Fruit fly (Drosophila melanogaster) whole organism, embryonic: Measurements from ENCODE around the gene CG5521.
A peak's percentile ranks its signal among the peaks of the same experiment; 100 is the strongest.

Source experiments
- Adf1 ChIP-seq: fragments of 200-800 bp; sonication (Bioruptor generic); IDR thresholded peaks from 2 replicates; pipeline ENCODE4 v1.3.6; 2022; ENCODE audit warnings: missing biosample characterization, missing genetic modification characterization
- Blimp-1 ChIP-seq: fragments of 200-800 bp; sonication (Bioruptor generic); optimal IDR thresholded peaks from 3 replicates; lab custom pipeline; 2018; ENCODE audit warnings: missing biosample characterization, missing genetic modification characterization, mild to moderate bottlenecking, moderate library complexity, missing genetic modification reagents
- BtbVII ChIP-seq: fragments of 200-800 bp; sonication (Bioruptor generic); optimal IDR thresholded peaks from 3 replicates; lab custom pipeline; 2017; ENCODE audit warnings: missing biosample characterization, mild to moderate bottlenecking, missing genetic modification characterization
- CG10366 ChIP-seq: fragments of 200-800 bp; sonication (Bioruptor generic); IDR thresholded peaks from 2 replicates; pipeline ENCODE4 v1.3.6; 2022; ENCODE audit warnings: missing biosample characterization, missing genetic modification characterization
- CG10979 ChIP-seq: fragments of 200-800 bp; sonication (Bioruptor generic); optimal IDR thresholded peaks from 2 replicates; lab custom pipeline; 2018; ENCODE audit warnings: missing biosample characterization, mild to moderate bottlenecking, missing genetic modification characterization, moderate library complexity
- CG11247 ChIP-seq: fragments of 200-800 bp; sonication (Bioruptor generic); IDR thresholded peaks from 2 replicates; pipeline ENCODE4 v1.3.6; 2022; ENCODE audit warnings: missing biosample characterization, missing genetic modification characterization
- CG12155 ChIP-seq: fragments of 200-800 bp; sonication (Bioruptor generic); optimal IDR thresholded peaks from 3 replicates; lab custom pipeline; 2016; ENCODE audit warnings: missing biosample characterization, missing genetic modification characterization
- CG12391 ChIP-seq: fragments of 200-800 bp; sonication (Bioruptor generic); optimal IDR thresholded peaks from 3 replicates; lab custom pipeline; 2018; ENCODE audit warnings: missing biosample characterization, mild to moderate bottlenecking, missing genetic modification characterization, moderate library complexity
- CG13296 ChIP-seq: fragments of 200-800 bp; sonication (Bioruptor generic); optimal IDR thresholded peaks from 3 replicates; lab custom pipeline; 2018; ENCODE audit warnings: missing biosample characterization, mild to moderate bottlenecking, missing genetic modification characterization
- CG13424 ChIP-seq: fragments of 200-800 bp; sonication (Bioruptor generic); optimal IDR thresholded peaks from 2 replicates; lab custom pipeline; 2019; ENCODE audit warnings: missing biosample characterization, mild to moderate bottlenecking, missing genetic modification characterization, moderate library complexity
- CG17328 ChIP-seq: fragments of 200-800 bp; sonication (Bioruptor generic); IDR thresholded peaks from 2 replicates; pipeline ENCODE4 v1.3.6; 2022; ENCODE audit warnings: missing biosample characterization, missing genetic modification characterization
- CG17359 ChIP-seq: fragments of 200-800 bp; sonication (Bioruptor generic); optimal IDR thresholded peaks from 3 replicates; lab custom pipeline; 2018; ENCODE audit warnings: missing biosample characterization, mild to moderate bottlenecking, missing genetic modification characterization, moderate library complexity
- CG18619 ChIP-seq: fragments of 200-800 bp; sonication (Bioruptor generic); optimal IDR thresholded peaks from 3 replicates; lab custom pipeline; 2017; ENCODE audit warnings: missing biosample characterization, mild to moderate bottlenecking, missing genetic modification characterization
- CG2129 ChIP-seq: fragments of 200-800 bp; sonication (Bioruptor generic); IDR thresholded peaks from 2 replicates; pipeline ENCODE4 v1.3.6; 2022; ENCODE audit warnings: missing biosample characterization, missing genetic modification characterization; ENCODE audit not compliant: partially characterized antibody
- CG3281 ChIP-seq: fragments of 200-800 bp; sonication (Bioruptor generic); optimal IDR thresholded peaks from 3 replicates; lab custom pipeline; 2017; ENCODE audit warnings: missing biosample characterization, mild to moderate bottlenecking, missing genetic modification characterization
- CG33213 ChIP-seq: fragments of 200-800 bp; sonication (Bioruptor generic); optimal IDR thresholded peaks from 3 replicates; lab custom pipeline; 2016; ENCODE audit warnings: missing biosample characterization, missing genetic modification characterization
- CG43689 ChIP-seq: fragments of 200-800 bp; sonication (Bioruptor generic); IDR thresholded peaks from 2 replicates; pipeline ENCODE4 v1.3.6; 2022; ENCODE audit warnings: missing biosample characterization, missing genetic modification characterization
- CG4854 ChIP-seq: fragments of 200-800 bp; sonication (Bioruptor generic); optimal IDR thresholded peaks from 2 replicates; lab custom pipeline; 2016; ENCODE audit warnings: missing biosample characterization, missing genetic modification characterization, inconsistent platforms
- CG5953 ChIP-seq: fragments of 200-800 bp; sonication (Bioruptor generic); IDR thresholded peaks from 2 replicates; pipeline ENCODE4 v1.3.6; 2022; ENCODE audit warnings: missing biosample characterization, missing genetic modification characterization
- CG7372 ChIP-seq: fragments of 200-800 bp; sonication (Bioruptor generic); IDR thresholded peaks from 2 replicates; pipeline ENCODE4 v1.3.6; 2022; ENCODE audit warnings: missing biosample characterization, missing genetic modification characterization
- CG8290 ChIP-seq, 3 experiments: fragments of 200-800 bp; sonication (Bioruptor generic); optimal IDR thresholded peaks; 2 replicates each; lab custom pipeline; 2016 to 2019; ENCODE audit warnings: missing biosample characterization in 3 of 3, missing genetic modification characterization in 3 of 3, mild to moderate bottlenecking in 2 of 3, moderate library complexity in 1 of 3
- CG9215 ChIP-seq: fragments of 200-800 bp; sonication (Bioruptor generic); IDR thresholded peaks from 2 replicates; pipeline ENCODE4 v1.3.6; 2022; ENCODE audit warnings: missing biosample characterization, missing genetic modification characterization
- CrebB ChIP-seq: fragments of 200-800 bp; sonication (Bioruptor generic); optimal IDR thresholded peaks from 3 replicates; lab custom pipeline; 2018; ENCODE audit warnings: missing biosample characterization, mild to moderate bottlenecking, missing genetic modification characterization
- Gsc ChIP-seq: fragments of 200-800 bp; sonication (Bioruptor generic); IDR thresholded peaks from 2 replicates; pipeline ENCODE4 v1.3.6; 2022; ENCODE audit warnings: missing biosample characterization, missing genetic modification characterization
- Gug ChIP-seq: fragments of 200-800 bp; sonication (Bioruptor generic); IDR thresholded peaks from 4 replicates; pipeline ENCODE4 v1.3.6; 2022; ENCODE audit warnings: missing biosample characterization, missing genetic modification characterization
- H2.0 ChIP-seq: fragments of 200-800 bp; sonication (Bioruptor generic); IDR thresholded peaks from 2 replicates; pipeline ENCODE4 v1.3.6; 2022; ENCODE audit warnings: missing biosample characterization, missing genetic modification characterization
- HHEX ChIP-seq: fragments of 200-800 bp; sonication (Bioruptor generic); optimal IDR thresholded peaks from 3 replicates; lab custom pipeline; 2017; ENCODE audit warnings: missing biosample characterization, mild to moderate bottlenecking, missing genetic modification characterization, missing genetic modification reagents
- HLH54F ChIP-seq: fragments of 200-800 bp; sonication (Bioruptor generic); optimal IDR thresholded peaks from 3 replicates; lab custom pipeline; 2016; ENCODE audit warnings: missing biosample characterization, missing genetic modification characterization
- Jarid2 ChIP-seq: fragments of 200-800 bp; sonication (Bioruptor generic); optimal IDR thresholded peaks from 3 replicates; lab custom pipeline; 2017; ENCODE audit warnings: mild to moderate bottlenecking, missing biosample characterization, missing genetic modification reagents, missing genetic modification characterization
- MBD-R2 ChIP-seq: fragments of 200-800 bp; sonication (Bioruptor generic); IDR thresholded peaks from 2 replicates; pipeline ENCODE4 v1.3.6; 2022; ENCODE audit warnings: missing biosample characterization, missing genetic modification characterization
- Xbp1 ChIP-seq: fragments of 200-800 bp; sonication (Bioruptor generic); optimal IDR thresholded peaks from 3 replicates; lab custom pipeline; 2016; ENCODE audit warnings: missing biosample characterization, mild to moderate bottlenecking, missing genetic modification characterization
- bowl ChIP-seq: fragments of 200-800 bp; sonication (Bioruptor generic); IDR thresholded peaks from 2 replicates; pipeline ENCODE4 v1.3.6; 2022; ENCODE audit warnings: missing biosample characterization, missing genetic modification characterization
- crc ChIP-seq: fragments of 200-800 bp; sonication (Bioruptor generic); optimal IDR thresholded peaks from 2 replicates; lab custom pipeline; 2016; ENCODE audit warnings: missing biosample characterization, missing genetic modification characterization
- dm ChIP-seq: fragments of 200-800 bp; sonication (Bioruptor generic); optimal IDR thresholded peaks from 3 replicates; lab custom pipeline; 2016; ENCODE audit warnings: missing biosample characterization, missing genetic modification characterization
- eve ChIP-seq, 2 experiments: fragments of >200 bp; optimal IDR thresholded peaks; 2 replicates each; lab custom pipeline; 2017; ENCODE audit warnings: missing biosample characterization in 2 of 2, missing genetic modification characterization in 2 of 2
- exex ChIP-seq: fragments of 200-800 bp; sonication (Bioruptor generic); optimal IDR thresholded peaks from 4 replicates; lab custom pipeline; 2018; ENCODE audit warnings: missing biosample characterization, mild to moderate bottlenecking, missing genetic modification characterization, moderate library complexity
- gem ChIP-seq: fragments of 200-800 bp; sonication (Bioruptor generic); optimal IDR thresholded peaks from 2 replicates; lab custom pipeline; 2019; ENCODE audit warnings: missing biosample characterization, mild to moderate bottlenecking, missing genetic modification characterization, moderate library complexity
- gt ChIP-seq: fragments of 200-800 bp; sonication (Bioruptor generic); IDR thresholded peaks from 2 replicates; pipeline ENCODE4 v1.3.6; 2022; ENCODE audit warnings: missing biosample characterization, missing genetic modification characterization
- insv ChIP-seq, 2 experiments: fragments of 200-800 bp; sonication (Bioruptor generic); optimal IDR thresholded peaks; 3 replicates each; lab custom pipeline; 2016 to 2018; ENCODE audit warnings: missing biosample characterization in 2 of 2, missing genetic modification characterization in 2 of 2
- lbe ChIP-seq: fragments of 200-800 bp; sonication (Bioruptor generic); optimal IDR thresholded peaks from 2 replicates; lab custom pipeline; 2016; ENCODE audit warnings: missing biosample characterization, mild to moderate bottlenecking, missing genetic modification characterization
- nom ChIP-seq: fragments of 200-800 bp; sonication (Bioruptor generic); optimal IDR thresholded peaks from 2 replicates; lab custom pipeline; 2017; ENCODE audit warnings: missing biosample characterization, missing genetic modification characterization, mild to moderate bottlenecking, moderate library complexity, missing genetic modification reagents
- onecut ChIP-seq: fragments of 200-800 bp; sonication (Bioruptor generic); IDR thresholded peaks from 2 replicates; pipeline ENCODE4 v1.3.6; 2022; ENCODE audit warnings: missing biosample characterization, missing genetic modification characterization
- phol ChIP-seq: fragments of 200-800 bp; sonication (Bioruptor generic); optimal IDR thresholded peaks from 3 replicates; lab custom pipeline; 2018; ENCODE audit warnings: missing biosample characterization, mild to moderate bottlenecking, missing genetic modification characterization, moderate library complexity
- sens ChIP-seq: fragments of 200-800 bp; sonication (Bioruptor generic); peaks from one replicate; lab custom pipeline; 2016; ENCODE audit warnings: missing biosample characterization, missing genetic modification characterization
- shn ChIP-seq: fragments of 200-800 bp; sonication (Bioruptor generic); optimal IDR thresholded peaks from 3 replicates; lab custom pipeline; 2016; ENCODE audit warnings: missing biosample characterization, missing genetic modification characterization
- sim ChIP-seq: fragments of 200-800 bp; sonication (Bioruptor generic); IDR thresholded peaks from 2 replicates; pipeline ENCODE4 v1.3.6; 2022; ENCODE audit warnings: missing biosample characterization, missing genetic modification characterization
- so ChIP-seq: fragments of 200-800 bp; sonication (Bioruptor generic); IDR thresholded peaks from 3 replicates; pipeline ENCODE4 v1.3.6; 2022; ENCODE audit warnings: missing biosample characterization, missing genetic modification characterization
- sob ChIP-seq: fragments of 200-800 bp; sonication (Bioruptor generic); IDR thresholded peaks from 2 replicates; pipeline ENCODE4 v1.3.6; 2022; ENCODE audit warnings: missing biosample characterization, missing genetic modification characterization
- tio ChIP-seq: fragments of 200-800 bp; sonication (Bioruptor generic); optimal IDR thresholded peaks from 2 replicates; lab custom pipeline; 2017; ENCODE audit warnings: missing biosample characterization, missing genetic modification characterization, inconsistent platforms
- wek ChIP-seq: fragments of 200-800 bp; sonication (Bioruptor generic); optimal IDR thresholded peaks from 3 replicates; lab custom pipeline; 2018; ENCODE audit warnings: missing biosample characterization, mild to moderate bottlenecking, missing genetic modification characterization, moderate library complexity

CG5521 gene

DNA sequence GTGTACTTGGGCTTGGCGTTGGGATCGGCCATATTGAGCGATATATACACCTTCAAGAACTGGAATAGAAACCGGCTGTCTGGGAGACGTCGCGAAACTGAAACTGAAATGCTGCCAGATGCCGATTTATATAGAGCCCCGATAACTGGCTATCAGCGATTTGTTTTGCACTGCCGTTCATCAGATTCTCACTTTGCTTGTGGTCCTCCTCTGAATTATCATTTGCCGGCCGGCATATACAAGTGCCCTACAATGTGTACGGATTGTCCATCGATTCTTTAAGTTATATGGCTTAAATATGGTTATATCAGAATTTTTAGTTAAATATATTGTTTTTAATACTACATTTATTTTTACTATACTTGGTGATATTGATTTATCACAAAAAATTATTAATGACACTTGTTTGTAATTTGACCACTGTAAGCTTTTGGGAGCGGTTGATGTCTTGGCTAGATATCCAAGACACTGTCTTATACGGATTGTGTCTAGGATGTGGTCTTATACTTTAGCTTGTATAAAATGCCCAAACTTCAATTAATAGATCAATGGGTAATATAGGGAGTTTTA lies 21.8 kb downstream of the CG5521 start, which contains the start of gene CG31075 (continued):
- TF ChIP-seq CG4854, result peak; percentile 10
- TF ChIP-seq dm (GFP tag; lab: Kevin White, UChicago), result no peak
- no peak for TF ChIP-seq Gsc (GFP tag; lab: Robert Waterston, UW)
- TF ChIP-seq CrebB, result no peak
- TF ChIP-seq sens (GFP tag; lab: Kevin White, UChicago), result no peak
- TF ChIP-seq wek, result no peak
- peak; percentile 28 for TF ChIP-seq CG18619
- peak; percentile 36 for TF ChIP-seq BtbVII (GFP tag; lab: Kevin White, UChicago)
- TF ChIP-seq CG8290 (GFP tag; optimal IDR thresholded peaks at IDR 0.05; lab: Kevin White, UChicago), result no peak
- TF ChIP-seq CG8290 (tag; optimal IDR thresholded peaks at IDR 0.05; lab: Kevin White, UChicago), result peak in 1 of 2 experiments; percentile 32
- peak; percentile 26 for TF ChIP-seq Blimp-1
- peak; percentile 37 for TF ChIP-seq CG12155
- TF ChIP-seq CG17328, result peak; percentile 58
- TF ChIP-seq CG10979 (tag; lab: Kevin White, UChicago), result peak; percentile 15
- TF ChIP-seq CG10366, result peak; percentile 44
- TF ChIP-seq eve (GFP tag; optimal IDR thresholded peaks at IDR 0.05; lab: Kevin White, UChicago), result no peak
- TF ChIP-seq so (GFP tag; lab: Robert Waterston, UW), result no peak
- peak; percentile 53 for TF ChIP-seq HHEX
- no peak for TF ChIP-seq tio
- TF ChIP-seq Adf1, result peak; percentile 42
- TF ChIP-seq CG33213 (GFP tag; lab: Kevin White, UChicago), result no peak
- no peak for TF ChIP-seq sim
- TF ChIP-seq CG3281 (GFP tag; lab: Kevin White, UChicago), result peak; percentile 69
- peak; percentile 88 for TF ChIP-seq lbe (GFP tag; lab: Kevin White, UChicago)
- TF ChIP-seq HLH54F (GFP tag; lab: Kevin White, UChicago), result peak; percentile 7
- peak; percentile 74; the same call in 1 of the 2 replicates for TF ChIP-seq MBD-R2 (GFP tag; lab: Robert Waterston, UW)
- peak; percentile 18 for TF ChIP-seq Xbp1 (GFP tag; lab: Kevin White, UChicago)
- TF ChIP-seq insv (GFP tag; optimal IDR thresholded peaks at IDR 0.05; lab: Kevin White, UChicago), result no peak
- TF ChIP-seq gem (tag; lab: Kevin White, UChicago), result peak; percentile 77
- peak; percentile 65; the same call in 1 of the 2 replicates for TF ChIP-seq CG5953 (GFP tag; lab: Robert Waterston, UW)
- TF ChIP-seq CG12391 (tag; lab: Kevin White, UChicago), result peak; percentile 41
- peak; percentile 36 for TF ChIP-seq exex (tag; lab: Kevin White, UChicago)
- peak; percentile 15 for TF ChIP-seq CG13424 (tag; lab: Kevin White, UChicago)
- TF ChIP-seq Gug (GFP tag; lab: Robert Waterston, UW), result peak; percentile 28; the same call in 2 of the 4 replicates
- 0 out of 2 replicates have a peak, but pooled peaks have one; percentile 35 for TF ChIP-seq CG7372
- no peak for TF ChIP-seq crc (GFP tag; lab: Kevin White, UChicago)
- TF ChIP-seq gt (GFP tag; lab: Robert Waterston, UW), result no peak
- no peak for TF ChIP-seq bowl (GFP tag; lab: Robert Waterston, UW)
- peak; percentile 79 for TF ChIP-seq onecut (GFP tag; lab: Robert Waterston, UW)
- TF ChIP-seq sob (GFP tag; lab: Robert Waterston, UW), result peak; percentile 50; the same call in 1 of the 2 replicates
- peak; percentile 87 for TF ChIP-seq nom (GFP tag; lab: Kevin White, UChicago)
- peak; percentile 51 for TF ChIP-seq phol (tag; lab: Kevin White, UChicago)
- no peak for TF ChIP-seq CG2129 (GFP tag; lab: Robert Waterston, UW)
- peak; percentile 25 for TF ChIP-seq Jarid2 (GFP tag; lab: Kevin White, UChicago)
- TF ChIP-seq CG17359 (tag; lab: Kevin White, UChicago), result peak; percentile 65
- TF ChIP-seq CG11247 (GFP tag; lab: Robert Waterston, UW), result peak; percentile 25; the same call in 1 of the 2 replicates
- peak; percentile 15 for TF ChIP-seq CG13296 (GFP tag; lab: Kevin White, UChicago)
- TF ChIP-seq CG43689 (GFP tag; lab: Robert Waterston, UW), result peak; percentile 30; the same call in 1 of the 2 replicates
- no peak for TF ChIP-seq shn (GFP tag; lab: Kevin White, UChicago)
- TF ChIP-seq H2.0 (GFP tag; lab: Robert Waterston, UW), result peak; percentile 59; the same call in 1 of the 2 replicates
- peak; percentile 55 for TF ChIP-seq CG9215 (GFP tag; lab: Robert Waterston, UW)
